Worm (Caenorhabditis elegans) whole organism, young adult: ENCODE results near the gene bec-1.

ENCODE experiments used
- B0336.3 ChIP-seq: fragments of 200-800 bp; sonication (Bioruptor generic); IDR thresholded peaks from 2 replicates; pipeline ENCODE4 v1.3.6; 2022; ENCODE audit warnings: missing genetic modification characterization, missing compliant biosample characterization
- F33H1.4 ChIP-seq: fragments of 200-800 bp; sonication (Bioruptor generic); IDR thresholded peaks from 2 replicates; pipeline ENCODE4 v1.3.6; 2022; ENCODE audit warnings: missing genetic modification reagents, missing genetic modification characterization, missing compliant biosample characterization
- F39B2.1 ChIP-seq: fragments of 200-800 bp; sonication (Bioruptor generic); IDR thresholded peaks from 2 replicates; pipeline ENCODE4 v1.3.6; 2022; ENCODE audit warnings: missing genetic modification reagents, missing genetic modification characterization, missing compliant biosample characterization
- F52B5.7 ChIP-seq: sonication (generic microtip); optimal IDR thresholded peaks from 2 replicates; lab custom pipeline; 2016; ENCODE audit warnings: mild to moderate bottlenecking, missing genetic modification characterization, missing compliant biosample characterization
- K11D2.4 ChIP-seq: fragments of 200-800 bp; sonication (Bioruptor generic); IDR thresholded peaks from 2 replicates; pipeline ENCODE4 v1.3.6; 2022; ENCODE audit warnings: missing genetic modification reagents, missing genetic modification characterization, missing compliant biosample characterization
- T07F8.4 ChIP-seq: sonication (generic microtip); optimal IDR thresholded peaks from 2 replicates; lab custom pipeline; 2016; ENCODE audit warnings: mild to moderate bottlenecking, missing genetic modification characterization, moderate library complexity, missing compliant biosample characterization
- Y56A3A.18 ChIP-seq: fragments of 200-800 bp; sonication (Bioruptor generic); IDR thresholded peaks from 2 replicates; pipeline ENCODE4 v1.3.6; 2022; ENCODE audit warnings: missing genetic modification reagents, missing genetic modification characterization, missing compliant biosample characterization
- Y79H2A.3 ChIP-seq: fragments of 200-800 bp; sonication (Bioruptor generic); conservative IDR thresholded peaks from 2 replicates; pipeline ENCODE4 v1.3.6; 2022; ENCODE audit warnings: missing genetic modification reagents, missing genetic modification characterization, missing compliant biosample characterization
- akir-1 ChIP-seq: fragments of 200-800 bp; sonication (Bioruptor generic); optimal IDR thresholded peaks from 2 replicates; lab custom pipeline; 2018; ENCODE audit warnings: mild to moderate bottlenecking, missing genetic modification characterization, moderate library complexity, missing compliant biosample characterization
- aptf-2 ChIP-seq: fragments of 200-800 bp; sonication (Bioruptor generic); conservative IDR thresholded peaks from 2 replicates; pipeline ENCODE4 v1.3.6; 2022; ENCODE audit warnings: missing genetic modification reagents, missing genetic modification characterization, missing compliant biosample characterization
- attf-3 ChIP-seq: fragments of 200-800 bp; sonication (Bioruptor generic); conservative IDR thresholded peaks from 2 replicates; pipeline ENCODE4 v1.3.6; 2022; ENCODE audit warnings: missing genetic modification reagents, missing genetic modification characterization, missing compliant biosample characterization
- bed-1 ChIP-seq: fragments of 200-800 bp; sonication (Bioruptor generic); IDR thresholded peaks from 2 replicates; pipeline ENCODE4 v1.3.6; 2022; ENCODE audit warnings: missing genetic modification reagents, missing genetic modification characterization, missing compliant biosample characterization
- cebp-2 ChIP-seq: fragments of 200-800 bp; sonication (Bioruptor generic); IDR thresholded peaks from 2 replicates; pipeline ENCODE4 v1.3.6; 2022; ENCODE audit warnings: missing genetic modification characterization, missing compliant biosample characterization
- ceh-40 ChIP-seq: fragments of 200-800 bp; sonication (Bioruptor generic); IDR thresholded peaks from 2 replicates; pipeline ENCODE4 v1.3.6; 2022; ENCODE audit warnings: missing genetic modification characterization, missing compliant biosample characterization
- ceh-79 ChIP-seq: sonication (generic microtip); optimal IDR thresholded peaks from 2 replicates; lab custom pipeline; 2017; ENCODE audit warnings: mild to moderate bottlenecking, missing genetic modification characterization, missing compliant biosample characterization
- ceh-91 ChIP-seq: fragments of 200-800 bp; sonication (Bioruptor generic); IDR thresholded peaks from 2 replicates; pipeline ENCODE4 v1.3.6; 2022; ENCODE audit warnings: missing genetic modification reagents, missing genetic modification characterization, missing compliant biosample characterization
- egl-18 ChIP-seq: fragments of 200-800 bp; sonication (Bioruptor generic); IDR thresholded peaks from 2 replicates; pipeline ENCODE4 v1.3.6; 2022; ENCODE audit warnings: missing genetic modification reagents, missing genetic modification characterization, missing compliant biosample characterization
- ets-4 ChIP-seq: fragments of 200-800 bp; sonication (Bioruptor generic); optimal IDR thresholded peaks from 2 replicates; lab custom pipeline; 2018; ENCODE audit warnings: mild to moderate bottlenecking, missing genetic modification characterization, missing compliant biosample characterization
- fkh-3 ChIP-seq: sonication (generic microtip); optimal IDR thresholded peaks from 2 replicates; lab custom pipeline; 2016; ENCODE audit warnings: mild to moderate bottlenecking, missing genetic modification characterization, missing compliant biosample characterization
- him-1 ChIP-seq: sonication (generic microtip); optimal IDR thresholded peaks from 2 replicates; lab custom pipeline; 2016; ENCODE audit warnings: missing genotype, missing genetic modification reagents, missing genetic modification characterization, missing compliant biosample characterization
- hlh-26 ChIP-seq: fragments of 200-800 bp; sonication (Bioruptor generic); conservative IDR thresholded peaks from 2 replicates; pipeline ENCODE4 v1.3.6; 2022; ENCODE audit warnings: missing genetic modification reagents, missing genetic modification characterization, missing compliant biosample characterization
- hmg-1.2 ChIP-seq: fragments of 200-800 bp; sonication (Bioruptor generic); IDR thresholded peaks from 2 replicates; pipeline ENCODE4 v1.3.6; 2022; ENCODE audit warnings: missing genetic modification reagents, missing genetic modification characterization, missing compliant biosample characterization
- hsf-1 ChIP-seq: fragments of 200-800 bp; sonication (Bioruptor generic); IDR thresholded peaks from 2 replicates; pipeline ENCODE4 v1.3.6; 2022; ENCODE audit warnings: missing genetic modification reagents, missing genetic modification characterization, missing compliant biosample characterization
- lag-1 ChIP-seq: fragments of 200-800 bp; sonication (Bioruptor generic); IDR thresholded peaks from 2 replicates; pipeline ENCODE4 v1.3.6; 2022; ENCODE audit warnings: missing genetic modification reagents, missing genetic modification characterization, missing compliant biosample characterization
- let-526 ChIP-seq: fragments of 200-800 bp; sonication (Bioruptor generic); IDR thresholded peaks from 2 replicates; pipeline ENCODE4 v1.3.6; 2022; ENCODE audit warnings: missing genetic modification reagents, missing genetic modification characterization, missing compliant biosample characterization
- lin-26 ChIP-seq: fragments of 200-800 bp; sonication (Bioruptor generic); IDR thresholded peaks from 2 replicates; pipeline ENCODE4 v1.3.6; 2022; ENCODE audit warnings: missing genetic modification reagents, missing genetic modification characterization, missing compliant biosample characterization
- lin-54 ChIP-seq: fragments of 200-800 bp; sonication (Bioruptor generic); optimal IDR thresholded peaks from 2 replicates; lab custom pipeline; 2018; ENCODE audit warnings: mild to moderate bottlenecking, missing genetic modification characterization, missing compliant biosample characterization
- lsl-1 ChIP-seq: fragments of 200-800 bp; sonication (Bioruptor generic); optimal IDR thresholded peaks from 2 replicates; lab custom pipeline; 2018; ENCODE audit warnings: mild to moderate bottlenecking, missing genetic modification characterization, moderate library complexity, missing compliant biosample characterization
- madf-3 ChIP-seq: fragments of 200-800 bp; sonication (Bioruptor generic); IDR thresholded peaks from 2 replicates; pipeline ENCODE4 v1.3.6; 2022; ENCODE audit warnings: missing genetic modification reagents, missing genetic modification characterization, missing compliant biosample characterization
- mcd-1 ChIP-seq: fragments of 200-800 bp; sonication (Bioruptor generic); IDR thresholded peaks from 2 replicates; pipeline ENCODE4 v1.3.6; 2022; ENCODE audit warnings: missing genetic modification reagents, missing genetic modification characterization, missing compliant biosample characterization
- mel-28 ChIP-seq: sonication (generic microtip); optimal IDR thresholded peaks from 2 replicates; lab custom pipeline; 2016; ENCODE audit warnings: borderline replicate concordance, mild to moderate bottlenecking, missing genetic modification characterization, missing compliant biosample characterization
- mxl-1 ChIP-seq: sonication (generic microtip); optimal IDR thresholded peaks from 2 replicates; lab custom pipeline; 2016; ENCODE audit warnings: missing genetic modification characterization, missing compliant biosample characterization
- nhr-120 ChIP-seq: fragments of 200-800 bp; sonication (Bioruptor generic); IDR thresholded peaks from 2 replicates; pipeline ENCODE4 v1.3.6; 2022; ENCODE audit warnings: missing genetic modification characterization, missing compliant biosample characterization
- nhr-179 ChIP-seq: sonication (generic microtip); optimal IDR thresholded peaks from 2 replicates; lab custom pipeline; 2016; ENCODE audit warnings: mild to moderate bottlenecking, missing genetic modification characterization, missing compliant biosample characterization
- nhr-27 ChIP-seq: fragments of 200-800 bp; sonication (Bioruptor generic); optimal IDR thresholded peaks from 2 replicates; lab custom pipeline; 2018; ENCODE audit warnings: mild to moderate bottlenecking, missing genetic modification characterization, moderate library complexity, missing compliant biosample characterization
- nhr-80 ChIP-seq: sonication (generic microtip); optimal IDR thresholded peaks from 2 replicates; lab custom pipeline; 2016; ENCODE audit warnings: missing genetic modification characterization, missing compliant biosample characterization
- pbrm-1 ChIP-seq: fragments of 200-800 bp; sonication (Bioruptor generic); IDR thresholded peaks from 2 replicates; pipeline ENCODE4 v1.3.6; 2022; ENCODE audit warnings: missing genetic modification reagents, missing genetic modification characterization, missing compliant biosample characterization
- pha-4 ChIP-seq: fragments of 150-350 bp; sonication (generic microtip); optimal IDR thresholded peaks from 2 replicates; lab custom pipeline; 2014; ENCODE audit warnings: missing biosample characterization, missing genetic modification reagents, missing genetic modification characterization
- rec-8 ChIP-seq, 2 experiments: sonication (generic microtip); optimal IDR thresholded peaks; 2 replicates each; lab custom pipeline; 2016; ENCODE audit warnings: mild to moderate bottlenecking in 2 of 2, missing genetic modification characterization in 2 of 2, missing genetic modification reagents in 2 of 2, missing genotype in 2 of 2, missing biosample characterization in 1 of 2, missing compliant biosample characterization in 1 of 2, moderate library complexity in 1 of 2
- repo-1 ChIP-seq: sonication (generic microtip); optimal IDR thresholded peaks from 2 replicates; lab custom pipeline; 2017; ENCODE audit warnings: mild to moderate bottlenecking, missing genetic modification characterization, missing compliant biosample characterization
- rpc-1 ChIP-seq, 2 experiments: fragments of 150-350 bp in 1 of 2; sonication (generic microtip) in 1 of 2; optimal IDR thresholded peaks; 2 replicates each; lab custom pipeline; 2014 to 2018; ENCODE audit warnings: missing biosample characterization in 1 of 2, missing genetic modification characterization in 1 of 2, missing genetic modification reagents in 1 of 2, missing genotype in 1 of 2
- sea-2 ChIP-seq: fragments of 200-800 bp; sonication (Bioruptor generic); IDR thresholded peaks from 2 replicates; pipeline ENCODE4 v1.3.6; 2022; ENCODE audit warnings: missing genetic modification characterization, missing compliant biosample characterization
- sptf-2 ChIP-seq: fragments of 200-800 bp; sonication (Bioruptor generic); optimal IDR thresholded peaks from 2 replicates; lab custom pipeline; 2018; ENCODE audit warnings: mild to moderate bottlenecking, missing genetic modification characterization, missing compliant biosample characterization
- tbp1 ChIP-seq: fragments of 200-800 bp; sonication (Bioruptor generic); optimal IDR thresholded peaks from 2 replicates; lab custom pipeline; 2018; ENCODE audit warnings: mild to moderate bottlenecking, missing genetic modification characterization, missing compliant biosample characterization
- tlf-1 ChIP-seq: fragments of 200-800 bp; sonication (Bioruptor generic); optimal IDR thresholded peaks from 2 replicates; lab custom pipeline; 2018; ENCODE audit warnings: mild to moderate bottlenecking, missing genetic modification characterization, missing compliant biosample characterization
- xnd-1 ChIP-seq: sonication (generic microtip); optimal IDR thresholded peaks from 2 replicates; lab custom pipeline; 2016; ENCODE audit warnings: missing genotype, missing genetic modification reagents, missing genetic modification characterization, missing compliant biosample characterization
- zim-3 ChIP-seq: sonication (generic microtip); optimal IDR thresholded peaks from 2 replicates; lab custom pipeline; 2017; ENCODE audit warnings: mild to moderate bottlenecking, missing genetic modification characterization, moderate library complexity, missing compliant biosample characterization
- ztf-22 ChIP-seq: fragments of 200-800 bp; sonication (Bioruptor generic); optimal IDR thresholded peaks from 2 replicates; lab custom pipeline; 2018; ENCODE audit warnings: mild to moderate bottlenecking, missing genetic modification characterization, moderate library complexity, missing compliant biosample characterization

The bec-1 gene

DNA sequence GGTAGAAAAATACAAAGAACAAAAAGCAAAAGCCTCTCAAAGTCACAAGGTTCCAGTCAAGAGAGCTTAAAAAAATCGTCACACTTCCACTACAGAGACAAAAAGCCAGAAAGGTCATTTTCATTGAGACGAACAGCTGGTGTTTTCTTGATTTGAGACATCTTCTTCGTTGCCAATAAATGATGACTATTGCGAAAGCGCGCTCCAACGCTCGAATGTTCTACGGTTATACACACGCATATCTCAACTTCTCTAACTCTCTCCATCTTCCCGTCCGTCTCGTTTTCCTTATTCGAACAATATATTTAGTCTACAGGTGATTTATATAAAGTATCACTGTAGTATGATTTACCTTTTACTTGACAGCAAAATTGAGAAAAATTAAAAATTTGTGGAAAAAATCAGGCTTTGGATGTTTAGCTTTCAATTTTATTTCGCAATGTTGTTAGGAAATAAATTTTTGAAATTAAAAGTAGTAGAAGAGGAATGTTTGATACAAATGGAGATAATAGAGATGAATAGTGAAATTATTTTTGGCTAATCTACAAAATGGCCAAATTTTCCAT lies 1.2 kb upstream of the bec-1 start (continued):
- TF ChIP-seq nhr-120 (GFP tag; lab: Robert Waterston, UW), result no peak
- TF ChIP-seq aptf-2 (GFP tag; lab: Robert Waterston, UW), result no peak
- TF ChIP-seq zim-3 (tag; lab: Kevin White, UChicago), result no peak
- TF ChIP-seq nhr-179 (tag; lab: Kevin White, UChicago), result no peak
- no peak for TF ChIP-seq ets-4 (GFP tag; lab: Kevin White, UChicago)
- TF ChIP-seq egl-18, result no peak
- no peak for TF ChIP-seq fkh-3 (tag; lab: Kevin White, UChicago)
- TF ChIP-seq madf-3 (GFP tag; lab: Robert Waterston, UW), result no peak
- no peak for TF ChIP-seq rec-8 (tag; optimal IDR thresholded peaks at IDR 0.05; lab: Kevin White, UChicago)
- TF ChIP-seq ceh-91 (GFP tag; lab: Robert Waterston, UW), result no peak
- no peak for TF ChIP-seq xnd-1 (tag; lab: Kevin White, UChicago)
- TF ChIP-seq attf-3, result no peak
- no peak for TF ChIP-seq F52B5.7 (tag; lab: Kevin White, UChicago)
- TF ChIP-seq F39B2.1 (GFP tag; lab: Robert Waterston, UW), result no peak
- no peak for TF ChIP-seq tlf-1 (GFP tag; lab: Kevin White, UChicago)
- no peak for TF ChIP-seq pha-4
- TF ChIP-seq F33H1.4 (GFP tag; lab: Robert Waterston, UW), result no peak
- TF ChIP-seq pbrm-1 (GFP tag; lab: Robert Waterston, UW), result 0 out of 2 replicates have a peak, but pooled peaks have one; percentile 30
- 0 out of 2 replicates have a peak, but pooled peaks have one; percentile 13 for TF ChIP-seq lin-26
- TF ChIP-seq bed-1, result no peak
- peak; percentile 10; the same call in 1 of the 2 replicates for TF ChIP-seq mcd-1 (GFP tag; lab: Robert Waterston, UW)
- TF ChIP-seq T07F8.4 (tag; lab: Kevin White, UChicago), result no peak
- no peak for TF ChIP-seq him-1 (tag; lab: Kevin White, UChicago)
- no peak for TF ChIP-seq Y56A3A.18 (GFP tag; lab: Robert Waterston, UW)
- no peak for TF ChIP-seq tbp1 (GFP tag; lab: Kevin White, UChicago)
- no peak for TF ChIP-seq B0336.3 (GFP tag; lab: Robert Waterston, UW)
- TF ChIP-seq hmg-1.2 (GFP tag; lab: Robert Waterston, UW), result peak; percentile 50; the same call in 1 of the 2 replicates
- TF ChIP-seq mel-28 (tag; lab: Kevin White, UChicago), result no peak
- no peak for TF ChIP-seq nhr-27 (tag; lab: Kevin White, UChicago)
- no peak for TF ChIP-seq let-526 (GFP tag; lab: Robert Waterston, UW)
- no peak for TF ChIP-seq akir-1 (GFP tag; lab: Kevin White, UChicago)
- no peak for TF ChIP-seq rpc-1 (optimal IDR thresholded peaks at IDR 0.05; lab: Kevin White, UChicago)
- no peak for TF ChIP-seq rpc-1 (tag; optimal IDR thresholded peaks at IDR 0.05; lab: Kevin White, UChicago)
- no peak for TF ChIP-seq sea-2
- no peak for TF ChIP-seq ztf-22 (GFP tag; lab: Kevin White, UChicago)
- TF ChIP-seq lsl-1 (GFP tag; lab: Kevin White, UChicago), result no peak
- no peak for TF ChIP-seq repo-1 (tag; lab: Kevin White, UChicago)
- no peak for TF ChIP-seq nhr-80 (tag; lab: Kevin White, UChicago)
- 0 out of 2 replicates have a peak, but pooled peaks have one; percentile 44 for TF ChIP-seq hsf-1
- TF ChIP-seq ceh-79 (tag; lab: Kevin White, UChicago), result no peak
- no peak for TF ChIP-seq hlh-26 (GFP tag; lab: Robert Waterston, UW)
- TF ChIP-seq cebp-2 (GFP tag; lab: Robert Waterston, UW), result no peak
- no peak for TF ChIP-seq ceh-40
- no peak for TF ChIP-seq Y79H2A.3 (GFP tag; lab: Robert Waterston, UW)
- TF ChIP-seq lag-1 (GFP tag; lab: Robert Waterston, UW), result no peak
- 0 out of 2 replicates have a peak, but pooled peaks have one; percentile 29 for TF ChIP-seq K11D2.4 (GFP tag; lab: Robert Waterston, UW)
- TF ChIP-seq lin-54 (GFP tag; lab: Kevin White, UChicago), result no peak
- no peak for TF ChIP-seq mxl-1 (tag; lab: Kevin White, UChicago)
- TF ChIP-seq sptf-2 (GFP tag; lab: Kevin White, UChicago), result no peak
